Fruit fly (Drosophila melanogaster): ENCODE measurements around the gene CG13813.

CG13813 gene

dm6 chr3L:20183345-20184088, 48.0 kb upstream of the CG13813 start (continued):
- TF ChIP-seq onecut (GFP tag; IDR thresholded peaks at IDR 0.05) (no peak), CG9727 (GFP tag; optimal IDR thresholded peaks at IDR 0.05) (peak; percentile 63), ERR (GFP tag; optimal IDR thresholded peaks at IDR 0.05) (no peak), chinmo (GFP tag; IDR thresholded peaks at IDR 0.05; ENCODE audit: partially characterized antibody) (no peak), pros (GFP tag; optimal IDR thresholded peaks at IDR 0.05) (no peak), Gsc (GFP tag; IDR thresholded peaks at IDR 0.05) (no peak), btn (GFP tag; optimal IDR thresholded peaks at IDR 0.05) (no peak), repo (GFP tag; optimal IDR thresholded peaks at IDR 0.05) (no peak), lab (GFP tag; optimal IDR thresholded peaks at IDR 0.05) (peak; percentile 75), Aef1 (GFP tag; IDR thresholded peaks at IDR 0.05) (peak; percentile 43; the same call in 2 of the 3 replicates), Hr39 (optimal IDR thresholded peaks at IDR 0.05) (no peak), B-H1 (GFP tag; IDR thresholded peaks at IDR 0.05) (no peak)

dm6 chr3L:20185206-20185868, 46.1 kb upstream of the CG13813 start:
- peak; percentile 32; the same call in 1 of the 2 replicates for TF ChIP-seq Rfx (GFP tag; IDR thresholded peaks at IDR 0.05)
- TF ChIP-seq lmd (GFP tag; IDR thresholded peaks at IDR 0.05), result peak; percentile 35; the same call in 1 of the 2 replicates
- TF ChIP-seq CG2120 (GFP tag; optimal IDR thresholded peaks at IDR 0.05), result peak; percentile 87
- TF ChIP-seq schlank (tag; optimal IDR thresholded peaks at IDR 0.05), result peak; percentile 10
- no peak for TF ChIP-seq Side (GFP tag; optimal IDR thresholded peaks at IDR 0.05)
- TF ChIP-seq dysf (GFP tag; IDR thresholded peaks at IDR 0.05), result 0 out of 3 replicates have a peak, but pooled peaks have one; percentile 42
- peak; percentile 61 for TF ChIP-seq Atf6 (GFP tag; IDR thresholded peaks at IDR 0.05)
- TF ChIP-seq ems (GFP tag; optimal IDR thresholded peaks at IDR 0.05), result peak; percentile 69
- peak; percentile 33 for TF ChIP-seq HmgZ (tag; optimal IDR thresholded peaks at IDR 0.05)
- TF ChIP-seq Fer1 (GFP tag; optimal IDR thresholded peaks at IDR 0.05), result peak; percentile 69
- peak; percentile 70 for TF ChIP-seq CG9727 (GFP tag; optimal IDR thresholded peaks at IDR 0.05)
- TF ChIP-seq klu (GFP tag; IDR thresholded peaks at IDR 0.05), result no peak
- TF ChIP-seq CG15514 (GFP tag; optimal IDR thresholded peaks at IDR 0.05), result peak; percentile 37
- peak; percentile 82 for TF ChIP-seq CG18619 (GFP tag; optimal IDR thresholded peaks at IDR 0.05)
- TF ChIP-seq HHEX (GFP tag; optimal IDR thresholded peaks at IDR 0.05), result peak; percentile 61
- TF ChIP-seq CG12155 (GFP tag; optimal IDR thresholded peaks at IDR 0.05), result peak; percentile 53
- TF ChIP-seq tio (GFP tag; optimal IDR thresholded peaks at IDR 0.05), result peak; percentile 80
- peak; percentile 71 for TF ChIP-seq nmo (GFP tag; optimal IDR thresholded peaks at IDR 0.05)
- TF ChIP-seq ase (GFP tag; IDR thresholded peaks at IDR 0.05), result no peak
- TF ChIP-seq CG11695 (GFP tag; IDR thresholded peaks at IDR 0.05), result 0 out of 3 replicates have a peak, but pooled peaks have one; percentile 34
- 0 out of 2 replicates have a peak, but pooled peaks have one; percentile 28 for TF ChIP-seq ham (GFP tag; IDR thresholded peaks at IDR 0.05)
- peak; percentile 44 for TF ChIP-seq Jarid2 (GFP tag; optimal IDR thresholded peaks at IDR 0.05)
- peak; percentile 48; the same call in 1 of the 3 replicates for TF ChIP-seq CG34422 (GFP tag; IDR thresholded peaks at IDR 0.05)
- TF ChIP-seq Dbx (GFP tag; IDR thresholded peaks at IDR 0.05), result peak; percentile 60; the same call in 1 of the 3 replicates
- no peak for TF ChIP-seq CG1832 (GFP tag; optimal IDR thresholded peaks at IDR 0.05)
- no peak for TF ChIP-seq slp2 (GFP tag; optimal IDR thresholded peaks at IDR 0.05)
- TF ChIP-seq nau (GFP tag; optimal IDR thresholded peaks at IDR 0.05), result peak; percentile 43
- TF ChIP-seq CG7556 (GFP tag; optimal IDR thresholded peaks at IDR 0.05), result peak; percentile 83
- peak; percentile 65 for TF ChIP-seq CG3281 (GFP tag; optimal IDR thresholded peaks at IDR 0.05)
- TF ChIP-seq CG11504 (tag; optimal IDR thresholded peaks at IDR 0.05), result peak; percentile 59
- peak; percentile 55 for TF ChIP-seq CG13624 (GFP tag; optimal IDR thresholded peaks at IDR 0.05)
- TF ChIP-seq Lim3 (GFP tag; IDR thresholded peaks at IDR 0.05), result no peak
- peak; percentile 5 for TF ChIP-seq Antp (GFP tag; optimal IDR thresholded peaks at IDR 0.05)
- TF ChIP-seq Camta (GFP tag; optimal IDR thresholded peaks at IDR 0.05), result no peak
- TF ChIP-seq CG1603 (tag; optimal IDR thresholded peaks at IDR 0.05), result no peak
- peak; percentile 78 for TF ChIP-seq Ets65A (GFP tag)
- 0 out of 2 replicates have a peak, but pooled peaks have one; percentile 17 for TF ChIP-seq CG31441 (GFP tag; IDR thresholded peaks at IDR 0.05)
